Fruit fly (Drosophila melanogaster) whole organism, embryonic: Measurements from ENCODE around the gene CG43731.

ENCODE experiments used
- Adf1 ChIP-seq: fragments of 200-800 bp; sonication (Bioruptor generic); IDR thresholded peaks from 2 replicates; pipeline ENCODE4 v1.3.6; 2022; ENCODE audit warnings: missing biosample characterization, missing genetic modification characterization
- Aef1 ChIP-seq: fragments of 200-800 bp; sonication (Bioruptor generic); IDR thresholded peaks from 3 replicates; pipeline ENCODE4 v1.3.6; 2022; ENCODE audit warnings: missing biosample characterization, missing genetic modification characterization
- Atf6 ChIP-seq: fragments of 200-800 bp; sonication (Bioruptor generic); IDR thresholded peaks from 2 replicates; pipeline ENCODE4 v1.3.6; 2022; ENCODE audit warnings: missing biosample characterization, missing genetic modification characterization
- Awh ChIP-seq: fragments of 200-800 bp; sonication (Bioruptor generic); IDR thresholded peaks from 2 replicates; pipeline ENCODE4, ENCODE4 v1.3.6; 2022; ENCODE audit warnings: missing biosample characterization, missing genetic modification characterization
- Blimp-1 ChIP-seq: fragments of 200-800 bp; sonication (Bioruptor generic); optimal IDR thresholded peaks from 3 replicates; lab custom pipeline; 2018; ENCODE audit warnings: missing biosample characterization, missing genetic modification characterization, mild to moderate bottlenecking, moderate library complexity, missing genetic modification reagents
- CG10366 ChIP-seq: fragments of 200-800 bp; sonication (Bioruptor generic); IDR thresholded peaks from 2 replicates; pipeline ENCODE4 v1.3.6; 2022; ENCODE audit warnings: missing biosample characterization, missing genetic modification characterization
- CG11696 ChIP-seq: fragments of 200-800 bp; sonication (Bioruptor generic); IDR thresholded peaks from 2 replicates; pipeline ENCODE4 v1.3.6; 2022; ENCODE audit warnings: missing biosample characterization, missing genetic modification characterization
- CG12299 ChIP-seq: fragments of 200-800 bp; sonication (Bioruptor generic); optimal IDR thresholded peaks from 2 replicates; lab custom pipeline; 2018; ENCODE audit warnings: missing biosample characterization, mild to moderate bottlenecking, missing genetic modification characterization
- CG16863 ChIP-seq: fragments of 200-800 bp; sonication (Bioruptor generic); optimal IDR thresholded peaks from 3 replicates; lab custom pipeline; 2016; ENCODE audit warnings: missing biosample characterization, missing genetic modification characterization
- CG17359 ChIP-seq: fragments of 200-800 bp; sonication (Bioruptor generic); optimal IDR thresholded peaks from 3 replicates; lab custom pipeline; 2018; ENCODE audit warnings: missing biosample characterization, mild to moderate bottlenecking, missing genetic modification characterization, moderate library complexity
- CG17612 ChIP-seq: fragments of 200-800 bp; sonication (Bioruptor generic); IDR thresholded peaks from 2 replicates; pipeline ENCODE4 v1.3.6; 2022; ENCODE audit warnings: missing biosample characterization, missing genetic modification characterization
- CG1832 ChIP-seq: fragments of 200-800 bp; sonication (Bioruptor generic); optimal IDR thresholded peaks from 2 replicates; lab custom pipeline; 2017; ENCODE audit warnings: missing biosample characterization, mild to moderate bottlenecking, missing genetic modification characterization, inconsistent platforms
- CG2116 ChIP-seq: fragments of 200-800 bp; sonication (Bioruptor generic); optimal IDR thresholded peaks from 3 replicates; lab custom pipeline; 2018; ENCODE audit warnings: missing biosample characterization, mild to moderate bottlenecking, missing genetic modification characterization
- CG3065 ChIP-seq: fragments of 200-800 bp; sonication (Bioruptor generic); optimal IDR thresholded peaks from 2 replicates; lab custom pipeline; 2016; ENCODE audit warnings: missing biosample characterization, missing genetic modification characterization
- CG3163 ChIP-seq: fragments of 200-800 bp; sonication (Bioruptor generic); optimal IDR thresholded peaks from 3 replicates; lab custom pipeline; 2016; ENCODE audit warnings: missing biosample characterization, missing genetic modification characterization
- CG3726 ChIP-seq: fragments of 200-800 bp; sonication (Bioruptor generic); IDR thresholded peaks from 3 replicates; pipeline ENCODE4, ENCODE4 v1.3.6; 2022; ENCODE audit warnings: missing biosample characterization, missing genetic modification characterization
- CG4707 ChIP-seq: fragments of 200-800 bp; sonication (Bioruptor generic); optimal IDR thresholded peaks from 2 replicates; lab custom pipeline; 2018; ENCODE audit warnings: missing biosample characterization, mild to moderate bottlenecking, missing genetic modification characterization, moderate library complexity
- CG6683 ChIP-seq: fragments of 200-800 bp; sonication (Bioruptor generic); optimal IDR thresholded peaks from 2 replicates; lab custom pipeline; 2017; ENCODE audit warnings: missing biosample characterization, mild to moderate bottlenecking, missing genetic modification characterization, missing genetic modification reagents
- CG7271 ChIP-seq: fragments of 200-800 bp; sonication (Bioruptor generic); optimal IDR thresholded peaks from 2 replicates; lab custom pipeline; 2018; ENCODE audit warnings: missing biosample characterization, mild to moderate bottlenecking, missing genetic modification characterization, moderate library complexity
- CG8281 ChIP-seq: fragments of 200-800 bp; sonication (Bioruptor generic); optimal IDR thresholded peaks from 2 replicates; lab custom pipeline; 2018; ENCODE audit warnings: missing biosample characterization, mild to moderate bottlenecking, missing genetic modification characterization, moderate library complexity
- CG8290 ChIP-seq, 3 experiments: fragments of 200-800 bp; sonication (Bioruptor generic); optimal IDR thresholded peaks; 2 replicates each; lab custom pipeline; 2016 to 2019; ENCODE audit warnings: missing biosample characterization in 3 of 3, missing genetic modification characterization in 3 of 3, mild to moderate bottlenecking in 2 of 3, moderate library complexity in 1 of 3
- H15 ChIP-seq: fragments of 200-800 bp; sonication (Bioruptor generic); IDR thresholded peaks from 3 replicates; pipeline ENCODE4 v1.3.6; 2022; ENCODE audit warnings: missing biosample characterization, missing genetic modification characterization
- Hmx ChIP-seq: fragments of 200-800 bp; sonication (Bioruptor generic); optimal IDR thresholded peaks from 2 replicates; lab custom pipeline; 2016; ENCODE audit warnings: missing biosample characterization, missing genetic modification characterization
- Med ChIP-seq: fragments of 200-800 bp; sonication (Bioruptor generic); peaks from one replicate; lab custom pipeline; 2016; ENCODE audit warnings: missing biosample characterization, missing genetic modification characterization, mild to moderate bottlenecking, inconsistent platforms, moderate library complexity
- Opbp ChIP-seq: fragments of 200-800 bp; sonication (Bioruptor generic); IDR thresholded peaks from 3 replicates; pipeline ENCODE4 v1.3.6; 2022; ENCODE audit warnings: missing biosample characterization, missing genetic modification characterization; ENCODE audit not compliant: partially characterized antibody
- Ravus ChIP-seq: fragments of 200-800 bp; sonication (Bioruptor generic); IDR thresholded peaks from 2 replicates; pipeline ENCODE4 v1.3.6; 2022; ENCODE audit warnings: missing biosample characterization, missing genetic modification characterization
- Rfx ChIP-seq: fragments of 200-800 bp; sonication (Bioruptor generic); IDR thresholded peaks from 2 replicates; pipeline ENCODE4 v1.3.6; 2022; ENCODE audit warnings: missing biosample characterization, missing genetic modification characterization
- Taf1 ChIP-seq: fragments of 200-800 bp; sonication (Bioruptor generic); IDR thresholded peaks from 2 replicates; pipeline ENCODE4 v1.3.6; 2022; ENCODE audit warnings: missing biosample characterization, missing genetic modification characterization
- Tbp ChIP-seq: fragments of >200 bp; optimal IDR thresholded peaks from 2 replicates; lab custom pipeline; 2018; ENCODE audit warnings: missing biosample characterization, missing genetic modification characterization
- ash1 ChIP-seq: fragments of 200-800 bp; sonication (Bioruptor generic); optimal IDR thresholded peaks from 2 replicates; lab custom pipeline; 2018; ENCODE audit warnings: missing biosample characterization, mild to moderate bottlenecking, missing genetic modification characterization
- ato ChIP-seq: fragments of 200-800 bp; sonication (Bioruptor generic); IDR thresholded peaks from 2 replicates; pipeline ENCODE4 v1.3.6; 2022; ENCODE audit warnings: missing biosample characterization, missing genetic modification characterization; ENCODE audit not compliant: partially characterized antibody
- cato ChIP-seq: fragments of 200-800 bp; sonication (Bioruptor generic); optimal IDR thresholded peaks from 2 replicates; lab custom pipeline; 2016; ENCODE audit warnings: missing biosample characterization, missing genetic modification characterization, borderline replicate concordance
- dmrt11E ChIP-seq: fragments of 200-800 bp; sonication (Bioruptor generic); optimal IDR thresholded peaks from 3 replicates; lab custom pipeline; 2018; ENCODE audit warnings: missing biosample characterization, mild to moderate bottlenecking, missing genetic modification characterization, moderate library complexity
- fru ChIP-seq: fragments of >200 bp; optimal IDR thresholded peaks from 2 replicates; lab custom pipeline; 2017
- gce ChIP-seq: fragments of 200-800 bp; sonication (Bioruptor generic); IDR thresholded peaks from 3 replicates; pipeline ENCODE4 v1.3.6; 2022; ENCODE audit warnings: missing biosample characterization, missing genetic modification characterization
- hb ChIP-seq: fragments of 200-800 bp; sonication (Bioruptor generic); IDR thresholded peaks from 3 replicates; pipeline ENCODE4 v1.3.6; 2022; ENCODE audit warnings: missing biosample characterization, missing genetic modification characterization; ENCODE audit not compliant: partially characterized antibody
- inv ChIP-seq: fragments of 200-800 bp; sonication (Bioruptor generic); IDR thresholded peaks from 2 replicates; pipeline ENCODE4 v1.3.6; 2022; ENCODE audit warnings: missing biosample characterization, missing genetic modification characterization; ENCODE audit not compliant: partially characterized antibody
- jigr1 ChIP-seq: fragments of 200-800 bp; sonication (Bioruptor generic); IDR thresholded peaks from 3 replicates; pipeline ENCODE4 v1.3.6; 2022; ENCODE audit warnings: missing biosample characterization, missing genetic modification characterization
- ken ChIP-seq: fragments of 200-800 bp; sonication (Bioruptor generic); IDR thresholded peaks from 3 replicates; pipeline ENCODE4 v1.3.6; 2022; ENCODE audit warnings: missing biosample characterization, missing genetic modification characterization
- kni ChIP-seq: fragments of 200-800 bp; sonication (Bioruptor generic); optimal IDR thresholded peaks from 3 replicates; lab custom pipeline; 2017; ENCODE audit warnings: mild to moderate bottlenecking, missing biosample characterization, missing genetic modification reagents, missing genetic modification characterization
- nmo ChIP-seq: fragments of 200-800 bp; sonication (Bioruptor generic); optimal IDR thresholded peaks from 2 replicates; lab custom pipeline; 2018; ENCODE audit warnings: missing biosample characterization, mild to moderate bottlenecking, missing genetic modification characterization, moderate library complexity
- onecut ChIP-seq: fragments of 200-800 bp; sonication (Bioruptor generic); IDR thresholded peaks from 2 replicates; pipeline ENCODE4 v1.3.6; 2022; ENCODE audit warnings: missing biosample characterization, missing genetic modification characterization
- pan ChIP-seq, 4 experiments: fragments of >200 bp in 3 of 4; fragments of 200-800 bp in 1 of 4; sonication (Bioruptor generic) in 1 of 4; optimal IDR thresholded peaks in 3 of 4; IDR thresholded peaks in 1 of 4; 2 replicates each; pipeline versions ENCODE4 v1.3.6 to Lab custom; 2017 to 2022; ENCODE audit warnings: missing biosample characterization in 2 of 4, missing genetic modification characterization in 2 of 4, mixed read lengths in 1 of 4
- pita ChIP-seq: fragments of 200-800 bp; sonication (Bioruptor generic); optimal IDR thresholded peaks from 2 replicates; lab custom pipeline; 2017; ENCODE audit warnings: missing biosample characterization, mild to moderate bottlenecking, missing genetic modification characterization
- pros ChIP-seq: fragments of 200-800 bp; sonication (Bioruptor generic); optimal IDR thresholded peaks from 3 replicates; lab custom pipeline; 2019; ENCODE audit warnings: missing biosample characterization, mild to moderate bottlenecking, missing genetic modification characterization, moderate library complexity
- sna ChIP-seq: fragments of 200-800 bp; sonication (Bioruptor generic); IDR thresholded peaks from 2 replicates; pipeline ENCODE4 v1.3.6; 2022; ENCODE audit warnings: missing biosample characterization, missing genetic modification characterization; ENCODE audit not compliant: partially characterized antibody
- stc ChIP-seq: fragments of 200-800 bp; sonication (Bioruptor generic); IDR thresholded peaks from 2 replicates; pipeline ENCODE4 v1.3.6; 2022; ENCODE audit warnings: missing biosample characterization, missing genetic modification characterization
- toy ChIP-seq: fragments of 200-800 bp; sonication (Bioruptor generic); IDR thresholded peaks from 2 replicates; pipeline ENCODE4 v1.3.6; 2022; ENCODE audit warnings: missing biosample characterization, missing genetic modification characterization
- vfl ChIP-seq: fragments of 200-800 bp; sonication (Bioruptor generic); optimal IDR thresholded peaks from 2 replicates; lab custom pipeline; 2016; ENCODE audit warnings: missing biosample characterization, missing genetic modification characterization

CG43731 gene

dm6 chr2L:19141435-19142126 is 39.7 kb downstream of the CG43731 start (continued):
- TF ChIP-seq sna (GFP tag; lab: Robert Waterston, UW): no peak
- TF ChIP-seq nmo (GFP tag; lab: Kevin White, UChicago): peak; percentile 85
- no peak for TF ChIP-seq gce (GFP tag; lab: Robert Waterston, UW)
- TF ChIP-seq ato: no peak
- TF ChIP-seq hb (GFP tag; lab: Robert Waterston, UW): no peak
- TF ChIP-seq Hmx: peak; percentile 41
- TF ChIP-seq Blimp-1: peak; percentile 79
- peak; percentile 51 for TF ChIP-seq CG17359 (tag; lab: Kevin White, UChicago)
- TF ChIP-seq dmrt11E (tag; lab: Kevin White, UChicago): peak; percentile 79
- no peak for TF ChIP-seq jigr1
- peak; percentile 31 for TF ChIP-seq CG12299
- TF ChIP-seq pros: no peak
- TF ChIP-seq CG8290 (GFP tag; optimal IDR thresholded peaks at IDR 0.05; lab: Kevin White, UChicago): peak; percentile 33
- peak in 1 of 2 experiments; percentile 54 for TF ChIP-seq CG8290 (tag; optimal IDR thresholded peaks at IDR 0.05; lab: Kevin White, UChicago)
- no peak for TF ChIP-seq Tbp (GFP tag; lab: Kevin White, UChicago)
- peak; percentile 27; the same call in 1 of the 2 replicates for TF ChIP-seq CG10366 (GFP tag; lab: Robert Waterston, UW)
- no peak for TF ChIP-seq pan (optimal IDR thresholded peaks at IDR 0.05; lab: Kevin White, UChicago)
- TF ChIP-seq pan (GFP tag; optimal IDR thresholded peaks at IDR 0.05 in 1 of 2, IDR thresholded peaks at IDR 0.05 in 1 of 2): peak in 1 of 2 experiments; percentile 44
- TF ChIP-seq ken (GFP tag; lab: Robert Waterston, UW): no peak
- TF ChIP-seq CG2116: peak; percentile 30
- TF ChIP-seq CG6683 (GFP tag; lab: Kevin White, UChicago): peak; percentile 30
- TF ChIP-seq CG1832 (GFP tag; lab: Kevin White, UChicago): peak; percentile 42
- no peak for TF ChIP-seq Ravus (GFP tag; lab: Robert Waterston, UW)
- TF ChIP-seq CG16863 (GFP tag; lab: Kevin White, UChicago): peak; percentile 45
- TF ChIP-seq ash1: no peak
- TF ChIP-seq Rfx (GFP tag; lab: Robert Waterston, UW): 0 out of 2 replicates have a peak, but pooled peaks have one; percentile 72
- no peak for TF ChIP-seq Aef1 (GFP tag; lab: Robert Waterston, UW)
- TF ChIP-seq Taf1 (GFP tag; lab: Robert Waterston, UW): no peak
- no peak for TF ChIP-seq CG3726 (GFP tag; lab: Robert Waterston, UW)
- no peak for TF ChIP-seq stc
- TF ChIP-seq CG8281 (tag; lab: Kevin White, UChicago): no peak
- no peak for TF ChIP-seq H15
- peak; percentile 39 for TF ChIP-seq CG3163
- no peak; the same call in 1 of the 2 replicates for TF ChIP-seq onecut (GFP tag; lab: Robert Waterston, UW)
- TF ChIP-seq CG17612 (GFP tag; lab: Robert Waterston, UW): no peak
- TF ChIP-seq Med (GFP tag; lab: Kevin White, UChicago): peak; percentile 94
- no peak for TF ChIP-seq vfl
- peak; percentile 87 for TF ChIP-seq Adf1
- TF ChIP-seq cato: peak; percentile 47
- TF ChIP-seq Awh (GFP tag; lab: Robert Waterston, UW): no peak
- TF ChIP-seq CG3065 (GFP tag; lab: Kevin White, UChicago): peak; percentile 55
- TF ChIP-seq pita (GFP tag; lab: Kevin White, UChicago): no peak
- no peak for TF ChIP-seq kni (GFP tag; lab: Kevin White, UChicago)
- TF ChIP-seq Opbp: no peak
- no peak for TF ChIP-seq CG11696 (GFP tag; lab: Robert Waterston, UW)
- TF ChIP-seq inv (GFP tag; lab: Robert Waterston, UW): no peak
- peak; percentile 18 for TF ChIP-seq CG4707 (GFP tag; lab: Kevin White, UChicago)
- no peak for TF ChIP-seq CG7271 (tag; lab: Kevin White, UChicago)
- no peak for TF ChIP-seq fru (lab: Kevin White, UChicago)
- peak; percentile 72 for TF ChIP-seq Atf6 (GFP tag; lab: Robert Waterston, UW)
- TF ChIP-seq toy: no peak
